Worm (Caenorhabditis elegans): ENCODE data around the gene C17C3.3.

The C17C3.3 gene

DNA sequence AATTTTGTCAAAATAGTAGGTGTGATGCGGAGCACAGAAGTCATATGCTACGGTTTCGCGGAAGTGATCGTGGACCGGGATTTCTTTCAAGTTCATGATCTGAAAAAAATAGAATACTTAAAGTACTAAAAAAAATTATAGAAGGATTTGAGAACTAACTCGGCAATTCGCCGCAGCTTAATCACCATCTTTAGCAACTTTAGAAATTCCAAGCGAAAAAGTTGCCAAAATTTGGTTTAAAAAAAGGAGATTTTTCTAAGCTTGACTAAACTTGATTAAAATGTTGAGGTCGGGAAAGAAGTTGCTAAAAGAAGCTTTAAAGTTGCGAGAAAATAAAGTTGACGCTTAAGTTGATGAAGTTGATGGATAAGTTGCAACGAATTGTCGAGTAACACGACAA lies 43.9 kb upstream of the C17C3.3 start, which contains the start of gene ZK177.9:
Gene ZK177.9 (minus strand): TSS at position 101 of the 400 bp plus-strand sequence.
- TF ChIP-seq ham-2 (GFP tag; optimal IDR thresholded peaks at IDR 0.05) (no peak), lsy-2 (tag; optimal IDR thresholded peaks at IDR 0.05) (no peak), ceh-43 (GFP tag; optimal IDR thresholded peaks at IDR 0.05) (no peak), lin-13 (tag; optimal IDR thresholded peaks at IDR 0.05) (no peak), drap-1 (GFP tag; optimal IDR thresholded peaks at IDR 0.05) (no peak), ceh-83 (GFP tag; optimal IDR thresholded peaks at IDR 0.05) (no peak), blmp-1 (tag; optimal IDR thresholded peaks at IDR 0.05) (no peak), lin-32 (GFP tag; optimal IDR thresholded peaks at IDR 0.05) (no peak), mep-1 (tag; optimal IDR thresholded peaks at IDR 0.05) (no peak), mab-5 (tag; optimal IDR thresholded peaks at IDR 0.05) (no peak)

ce11 chrII:5518055-5518454 lies 43.5 kb upstream of the C17C3.3 start:
- TF ChIP-seq zip-8 (tag; optimal IDR thresholded peaks at IDR 0.05) = peak; percentile 96
- no peak for TF ChIP-seq sptf-1 (tag; optimal IDR thresholded peaks at IDR 0.05)

ce11 chrII:5518910-5519309 lies 42.6 kb upstream of the C17C3.3 start, which contains the start of gene ZK177.2:
ZK177.2 (plus strand) TSS chrII:5519210.
- TF ChIP-seq unc-39 (tag; optimal IDR thresholded peaks at IDR 0.05) (no peak), nhr-28 (tag; optimal IDR thresholded peaks at IDR 0.05) (no peak)

- no peak for TF ChIP-seq sptf-1 (tag; optimal IDR thresholded peaks at IDR 0.05)
- TF ChIP-seq M03D4.4 (tag; optimal IDR thresholded peaks at IDR 0.05) = no peak
- TF ChIP-seq blmp-1 (tag; optimal IDR thresholded peaks at IDR 0.05) = no peak
- TF ChIP-seq nhr-76 (tag; optimal IDR thresholded peaks at IDR 0.05) = no peak
- TF ChIP-seq snpc-4 (tag; optimal IDR thresholded peaks at IDR 0.05) = no peak
- no peak for TF ChIP-seq ceh-83 (GFP tag; optimal IDR thresholded peaks at IDR 0.05)
- TF ChIP-seq unc-39 (tag; optimal IDR thresholded peaks at IDR 0.05) = no peak
- no peak for TF ChIP-seq cnd-1 (tag; optimal IDR thresholded peaks at IDR 0.05)
- no peak for TF ChIP-seq sem-2 (GFP tag; optimal IDR thresholded peaks at IDR 0.05)
- TF ChIP-seq ceh-39 (tag; optimal IDR thresholded peaks at IDR 0.05) = no peak
- TF ChIP-seq pha-4 (tag; optimal IDR thresholded peaks at IDR 0.05) = no peak
- no peak for TF ChIP-seq ceh-43 (GFP tag; optimal IDR thresholded peaks at IDR 0.05)
- TF ChIP-seq unc-120 (tag; optimal IDR thresholded peaks at IDR 0.05; ENCODE audit: poor library complexity, severe bottlenecking) = no peak
- no peak for TF ChIP-seq ces-1 (GFP tag; optimal IDR thresholded peaks at IDR 0.05)
These were observed 40.1 kb upstream of the C17C3.3 start, which contains the start of gene ZK177.12 for ce11 chrII:5521411-5521810. ZK177.12 (plus strand) TSS chrII:5521711.

ce11 chrII:5522637-5523036 lies 38.9 kb upstream of the C17C3.3 start, which contains the start of gene ZK177.11:
ZK177.11 (plus strand) TSS chrII:5522937.
- TF ChIP-seq ceh-83 (GFP tag; optimal IDR thresholded peaks at IDR 0.05) = no peak
- TF ChIP-seq ceh-43 (GFP tag; optimal IDR thresholded peaks at IDR 0.05) = no peak
- TF ChIP-seq bed-3 (GFP tag; optimal IDR thresholded peaks at IDR 0.05) = no peak
- TF ChIP-seq nhr-237 (tag; optimal IDR thresholded peaks at IDR 0.05) = no peak
- no peak for TF ChIP-seq tbx-8 (GFP tag; optimal IDR thresholded peaks at IDR 0.05)
- TF ChIP-seq nhr-76 (tag; optimal IDR thresholded peaks at IDR 0.05) = no peak
- no peak for TF ChIP-seq sem-2 (GFP tag; optimal IDR thresholded peaks at IDR 0.05)

ce11 chrII:5525297-5525696 lies 36.2 kb upstream of the C17C3.3 start, which contains the start of gene tbx-35:
tbx-35 (minus strand) TSS chrII:5525397.
- TF ChIP-seq nhr-237 (tag; optimal IDR thresholded peaks at IDR 0.05) = no peak
- no peak for TF ChIP-seq lin-13 (tag; optimal IDR thresholded peaks at IDR 0.05)

- TF ChIP-seq mab-5 (tag; optimal IDR thresholded peaks at IDR 0.05) = no peak
- no peak for TF ChIP-seq ceh-83 (GFP tag; optimal IDR thresholded peaks at IDR 0.05)
- TF ChIP-seq unc-62 (GFP tag; optimal IDR thresholded peaks at IDR 0.05) = no peak
- TF ChIP-seq nhr-237 (tag; optimal IDR thresholded peaks at IDR 0.05) = no peak
- TF ChIP-seq blmp-1 (tag; optimal IDR thresholded peaks at IDR 0.05) = no peak
- TF ChIP-seq M03D4.4 (tag; optimal IDR thresholded peaks at IDR 0.05) = no peak
- no peak for TF ChIP-seq elt-1 (tag; optimal IDR thresholded peaks at IDR 0.05; ENCODE audit: borderline replicate concordance, insufficient read depth)
- no peak for TF ChIP-seq sem-2 (GFP tag; optimal IDR thresholded peaks at IDR 0.05)
These were observed 33.7 kb upstream of the C17C3.3 start, which contains the start of gene ZK177.1 for ce11 chrII:5527841-5528240. ZK177.1 (plus strand) TSS chrII:5528141.
